Fruit fly (Drosophila melanogaster) whole organism, embryonic: ENCODE data around the gene nonA.

ENCODE experiments used
- ATbp ChIP-seq: fragments of 200-800 bp; sonication (Bioruptor generic); optimal IDR thresholded peaks from 2 replicates; lab custom pipeline; 2017; ENCODE audit warnings: missing biosample characterization, mild to moderate bottlenecking, missing genetic modification characterization, missing genetic modification reagents
- Antp ChIP-seq: fragments of 200-800 bp; sonication (Bioruptor generic); optimal IDR thresholded peaks from 3 replicates; lab custom pipeline; 2016; ENCODE audit warnings: missing biosample characterization, missing genetic modification characterization
- Bteb2 ChIP-seq: fragments of 200-800 bp; sonication (Bioruptor generic); optimal IDR thresholded peaks from 2 replicates; lab custom pipeline; 2016; ENCODE audit warnings: missing biosample characterization, missing genetic modification characterization
- CG10366 ChIP-seq: fragments of 200-800 bp; sonication (Bioruptor generic); IDR thresholded peaks from 2 replicates; pipeline ENCODE4 v1.3.6; 2022; ENCODE audit warnings: missing biosample characterization, missing genetic modification characterization
- CG10959 ChIP-seq: fragments of 200-800 bp; sonication (Bioruptor generic); IDR thresholded peaks from 2 replicates; pipeline ENCODE4 v1.3.6; 2022; ENCODE audit warnings: missing biosample characterization, missing genetic modification characterization
- CG11093 ChIP-seq: fragments of 200-800 bp; sonication (Bioruptor generic); IDR thresholded peaks from 3 replicates; pipeline ENCODE4 v1.3.6; 2022; ENCODE audit warnings: missing biosample characterization, missing genetic modification characterization
- CG12104 ChIP-seq: fragments of 200-800 bp; sonication (Bioruptor generic); optimal IDR thresholded peaks from 3 replicates; lab custom pipeline; 2016; ENCODE audit warnings: missing biosample characterization, missing genetic modification characterization
- CG12299 ChIP-seq: fragments of 200-800 bp; sonication (Bioruptor generic); optimal IDR thresholded peaks from 2 replicates; lab custom pipeline; 2018; ENCODE audit warnings: missing biosample characterization, mild to moderate bottlenecking, missing genetic modification characterization
- CG15073 ChIP-seq: fragments of 200-800 bp; sonication (Bioruptor generic); optimal IDR thresholded peaks from 2 replicates; lab custom pipeline; 2016; ENCODE audit warnings: missing biosample characterization, missing genetic modification characterization
- CG1832 ChIP-seq: fragments of 200-800 bp; sonication (Bioruptor generic); optimal IDR thresholded peaks from 2 replicates; lab custom pipeline; 2017; ENCODE audit warnings: missing biosample characterization, mild to moderate bottlenecking, missing genetic modification characterization, inconsistent platforms
- CG31388 ChIP-seq: fragments of 200-800 bp; sonication (Bioruptor generic); optimal IDR thresholded peaks from 2 replicates; lab custom pipeline; 2016; ENCODE audit warnings: missing biosample characterization, missing genetic modification characterization
- CG32767 ChIP-seq: fragments of 200-800 bp; sonication (Bioruptor generic); IDR thresholded peaks from 2 replicates; pipeline ENCODE4 v1.3.6; 2022; ENCODE audit warnings: missing biosample characterization, missing genetic modification characterization
- CG3281 ChIP-seq: fragments of 200-800 bp; sonication (Bioruptor generic); optimal IDR thresholded peaks from 3 replicates; lab custom pipeline; 2017; ENCODE audit warnings: missing biosample characterization, mild to moderate bottlenecking, missing genetic modification characterization
- CG34376 ChIP-seq: fragments of 200-800 bp; sonication (Bioruptor generic); optimal IDR thresholded peaks from 2 replicates; lab custom pipeline; 2018; ENCODE audit warnings: missing biosample characterization, mild to moderate bottlenecking, missing genetic modification characterization
- CG4730 ChIP-seq: fragments of 200-800 bp; sonication (Bioruptor generic); IDR thresholded peaks from 2 replicates; pipeline ENCODE4 v1.3.6; 2022; ENCODE audit warnings: missing biosample characterization, missing genetic modification characterization
- CG6175 ChIP-seq: fragments of 200-800 bp; sonication (Bioruptor generic); IDR thresholded peaks from 3 replicates; pipeline ENCODE4 v1.3.6; 2022; ENCODE audit warnings: missing biosample characterization, missing genetic modification characterization
- CG6654 ChIP-seq: fragments of 200-800 bp; sonication (Bioruptor generic); optimal IDR thresholded peaks from 2 replicates; lab custom pipeline; 2017; ENCODE audit warnings: missing biosample characterization, mild to moderate bottlenecking, missing genetic modification characterization
- Dref ChIP-seq: fragments of 200-800 bp; sonication (Bioruptor generic); IDR thresholded peaks from 2 replicates; pipeline ENCODE4 v1.3.6; 2022; ENCODE audit warnings: missing biosample characterization, missing genetic modification characterization
- Ets65A ChIP-seq: fragments of 200-800 bp; sonication (Bioruptor generic); peaks from one replicate; lab custom pipeline; 2016; ENCODE audit warnings: missing biosample characterization, missing genetic modification characterization
- Fer3 ChIP-seq: fragments of 200-800 bp; sonication (Bioruptor generic); optimal IDR thresholded peaks from 2 replicates; lab custom pipeline; 2018; ENCODE audit warnings: missing biosample characterization, mild to moderate bottlenecking, missing genetic modification characterization, moderate library complexity
- GATAe ChIP-seq: fragments of 200-800 bp; sonication (Bioruptor generic); conservative IDR thresholded peaks from 2 replicates; pipeline ENCODE4 v1.3.6; 2022; ENCODE audit warnings: missing biosample characterization, missing genetic modification characterization
- Hr39 ChIP-seq: fragments of >200 bp; optimal IDR thresholded peaks from 2 replicates; lab custom pipeline; 2017
- Mrtf ChIP-seq: fragments of 200-800 bp; sonication (Bioruptor generic); IDR thresholded peaks from 3 replicates; pipeline ENCODE4 v1.3.6; 2022; ENCODE audit warnings: missing biosample characterization, missing genetic modification characterization
- Nf-YC ChIP-seq: fragments of 200-800 bp; optimal IDR thresholded peaks from 3 replicates; lab custom pipeline; 2019; ENCODE audit warnings: missing biosample characterization, mild to moderate bottlenecking, missing genetic modification characterization, moderate library complexity
- Ravus ChIP-seq: fragments of 200-800 bp; sonication (Bioruptor generic); IDR thresholded peaks from 2 replicates; pipeline ENCODE4 v1.3.6; 2022; ENCODE audit warnings: missing biosample characterization, missing genetic modification characterization
- Six4 ChIP-seq: fragments of 200-800 bp; sonication (Bioruptor generic); optimal IDR thresholded peaks from 2 replicates; lab custom pipeline; 2016; ENCODE audit warnings: missing biosample characterization, missing genetic modification characterization
- Tbp ChIP-seq: fragments of >200 bp; optimal IDR thresholded peaks from 2 replicates; lab custom pipeline; 2018; ENCODE audit warnings: missing biosample characterization, missing genetic modification characterization
- ac ChIP-seq: fragments of 200-800 bp; sonication (Bioruptor generic); optimal IDR thresholded peaks from 3 replicates; lab custom pipeline; 2017; ENCODE audit warnings: missing biosample characterization, mild to moderate bottlenecking, missing genetic modification characterization
- btn ChIP-seq: fragments of 200-800 bp; sonication (Bioruptor generic); optimal IDR thresholded peaks from 2 replicates; lab custom pipeline; 2016; ENCODE audit warnings: missing biosample characterization, missing genetic modification characterization
- chm ChIP-seq: fragments of 200-800 bp; sonication (Bioruptor generic); IDR thresholded peaks from 2 replicates; pipeline ENCODE4 v1.3.6; 2022; ENCODE audit warnings: missing biosample characterization, missing genetic modification characterization
- crol ChIP-seq: fragments of 200-800 bp; sonication (Bioruptor generic); IDR thresholded peaks from 2 replicates; pipeline ENCODE4 v1.3.6; 2022; ENCODE audit warnings: missing biosample characterization, missing genetic modification characterization
- danr ChIP-seq: fragments of 200-800 bp; sonication (Bioruptor generic); IDR thresholded peaks from 2 replicates; pipeline ENCODE4 v1.3.6; 2022; ENCODE audit warnings: missing biosample characterization, missing genetic modification characterization
- dysf ChIP-seq: fragments of 200-800 bp; sonication (Bioruptor generic); IDR thresholded peaks from 3 replicates; pipeline ENCODE4 v1.3.6; 2022; ENCODE audit warnings: missing biosample characterization, missing genetic modification characterization
- exex ChIP-seq: fragments of 200-800 bp; sonication (Bioruptor generic); optimal IDR thresholded peaks from 4 replicates; lab custom pipeline; 2018; ENCODE audit warnings: missing biosample characterization, mild to moderate bottlenecking, missing genetic modification characterization, moderate library complexity
- grau ChIP-seq: fragments of 200-800 bp; optimal IDR thresholded peaks from 3 replicates; lab custom pipeline; 2019; ENCODE audit warnings: missing biosample characterization, mild to moderate bottlenecking, missing genetic modification characterization, moderate library complexity
- hkb ChIP-seq, 2 experiments: fragments of 200-800 bp in 1 of 2; fragments of >200 bp in 1 of 2; sonication (Bioruptor generic) in 1 of 2; IDR thresholded peaks in 1 of 2; optimal IDR thresholded peaks in 1 of 2; 2 replicates each; pipeline versions ENCODE4 v1.3.6 to Lab custom; 2017 to 2022; ENCODE audit warnings: missing biosample characterization in 1 of 2, missing genetic modification characterization in 1 of 2
- lab ChIP-seq: fragments of 200-800 bp; sonication (Bioruptor generic); optimal IDR thresholded peaks from 3 replicates; lab custom pipeline; 2017; ENCODE audit warnings: missing biosample characterization, missing genetic modification characterization, mild to moderate bottlenecking, moderate library complexity, missing genetic modification reagents
- onecut ChIP-seq: fragments of 200-800 bp; sonication (Bioruptor generic); IDR thresholded peaks from 2 replicates; pipeline ENCODE4 v1.3.6; 2022; ENCODE audit warnings: missing biosample characterization, missing genetic modification characterization
- otp ChIP-seq: fragments of 200-800 bp; sonication (Bioruptor generic); IDR thresholded peaks from 3 replicates; pipeline ENCODE4, ENCODE4 v1.3.6; 2022; ENCODE audit warnings: missing biosample characterization, missing genetic modification characterization
- pzg ChIP-seq: fragments of 200-800 bp; sonication (Bioruptor generic); optimal IDR thresholded peaks from 3 replicates; lab custom pipeline; 2018; ENCODE audit warnings: missing biosample characterization, mild to moderate bottlenecking, missing genetic modification characterization, moderate library complexity
- sens ChIP-seq: fragments of 200-800 bp; sonication (Bioruptor generic); peaks from one replicate; lab custom pipeline; 2016; ENCODE audit warnings: missing biosample characterization, missing genetic modification characterization
- shn ChIP-seq: fragments of 200-800 bp; sonication (Bioruptor generic); optimal IDR thresholded peaks from 3 replicates; lab custom pipeline; 2016; ENCODE audit warnings: missing biosample characterization, missing genetic modification characterization
- sim ChIP-seq: fragments of 200-800 bp; sonication (Bioruptor generic); IDR thresholded peaks from 2 replicates; pipeline ENCODE4 v1.3.6; 2022; ENCODE audit warnings: missing biosample characterization, missing genetic modification characterization
- sug ChIP-seq: fragments of 200-800 bp; optimal IDR thresholded peaks from 2 replicates; lab custom pipeline; 2019; ENCODE audit warnings: missing biosample characterization, mild to moderate bottlenecking, missing genetic modification characterization, moderate library complexity
- tin ChIP-seq: fragments of 200-800 bp; sonication (Bioruptor generic); optimal IDR thresholded peaks from 3 replicates; lab custom pipeline; 2016; ENCODE audit warnings: missing biosample characterization, missing genetic modification characterization
- unpg ChIP-seq: fragments of 200-800 bp; sonication (Bioruptor generic); optimal IDR thresholded peaks from 3 replicates; lab custom pipeline; 2018; ENCODE audit warnings: missing biosample characterization, mild to moderate bottlenecking, missing genetic modification characterization, moderate library complexity
- vvl ChIP-seq: fragments of 200-800 bp; sonication (Bioruptor generic); IDR thresholded peaks from 2 replicates; pipeline ENCODE4 v1.3.6; 2022; ENCODE audit warnings: missing biosample characterization, missing genetic modification characterization

The nonA gene

dm6 chrX:16405209-16405608 lies 43.8 kb downstream of the nonA start, which contains the start of gene CG4301:
TSS of gene CG4301 (plus strand) at chrX:16405509.
- no peak for TF ChIP-seq CG4730 (GFP tag; lab: Robert Waterston, UW)
- TF ChIP-seq CG10366: no peak
- no peak for TF ChIP-seq CG12104 (GFP tag; lab: Kevin White, UChicago)
- TF ChIP-seq shn: no peak
- TF ChIP-seq onecut (GFP tag; lab: Robert Waterston, UW): no peak
- no peak for TF ChIP-seq vvl (GFP tag; lab: Robert Waterston, UW)
- no peak for TF ChIP-seq CG32767
- no peak for TF ChIP-seq dysf (GFP tag; lab: Robert Waterston, UW)
- no peak for TF ChIP-seq sens (GFP tag; lab: Kevin White, UChicago)
- TF ChIP-seq CG3281 (GFP tag; lab: Kevin White, UChicago): no peak
- no peak for TF ChIP-seq danr (GFP tag; lab: Robert Waterston, UW)
- TF ChIP-seq Dref (GFP tag; lab: Robert Waterston, UW): no peak
- no peak for TF ChIP-seq ac (GFP tag; lab: Kevin White, UChicago)
- TF ChIP-seq CG12299 (tag; lab: Kevin White, UChicago): no peak
- no peak for TF ChIP-seq ATbp (GFP tag; lab: Kevin White, UChicago)
- no peak for TF ChIP-seq Nf-YC
- TF ChIP-seq hkb (optimal IDR thresholded peaks at IDR 0.05; lab: Kevin White, UChicago): no peak
- TF ChIP-seq hkb (GFP tag; IDR thresholded peaks at IDR 0.05; lab: Robert Waterston, UW): no peak
- no peak for TF ChIP-seq Antp (GFP tag; lab: Kevin White, UChicago)

DNA sequence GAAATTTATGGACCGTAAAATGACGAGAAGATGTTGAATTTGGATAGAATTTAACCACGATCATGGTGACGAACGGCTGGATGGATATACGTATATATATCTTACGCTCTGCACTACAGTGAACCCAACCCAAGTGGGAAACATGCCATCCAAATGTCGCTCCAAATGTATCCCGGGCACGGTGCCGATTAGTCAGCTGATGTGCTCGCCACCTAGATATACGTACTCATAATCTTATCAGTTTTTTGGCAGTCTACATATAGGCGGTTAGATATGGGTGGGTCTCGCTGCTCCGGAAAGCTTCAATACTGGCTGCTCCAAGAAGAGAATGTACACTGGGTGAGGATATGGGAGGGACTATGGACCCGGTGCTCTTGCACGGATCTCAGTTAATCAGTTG lies 44.7 kb downstream of the nonA start:
- peak; percentile 69 for TF ChIP-seq grau (tag; lab: Kevin White, UChicago)
- peak; percentile 51 for TF ChIP-seq CG34376 (GFP tag; lab: Kevin White, UChicago)
- no peak for TF ChIP-seq tin (GFP tag; lab: Kevin White, UChicago)
- TF ChIP-seq Ets65A (GFP tag; lab: Kevin White, UChicago): no peak
- no peak for TF ChIP-seq Bteb2
- TF ChIP-seq CG31388: no peak
- TF ChIP-seq btn: no peak
- TF ChIP-seq CG1832 (GFP tag; lab: Kevin White, UChicago): no peak
- no peak for TF ChIP-seq otp
- peak; percentile 20 for TF ChIP-seq lab (GFP tag; lab: Kevin White, UChicago)
- no peak for TF ChIP-seq Tbp
- TF ChIP-seq CG12104 (GFP tag; lab: Kevin White, UChicago): no peak
- TF ChIP-seq sim: no peak
- TF ChIP-seq crol (GFP tag; lab: Robert Waterston, UW): no peak
- no peak for TF ChIP-seq Ravus (GFP tag; lab: Robert Waterston, UW)
- peak; percentile 28 for TF ChIP-seq exex (tag; lab: Kevin White, UChicago)
- no peak for TF ChIP-seq CG15073 (GFP tag; lab: Kevin White, UChicago)
- no peak for TF ChIP-seq Six4 (GFP tag; lab: Kevin White, UChicago)
- TF ChIP-seq sug: peak; percentile 6
- TF ChIP-seq Mrtf: no peak
- no peak for TF ChIP-seq chm (GFP tag; lab: Robert Waterston, UW)
- TF ChIP-seq CG10959 (GFP tag; lab: Robert Waterston, UW): no peak
- TF ChIP-seq CG6175: no peak
- TF ChIP-seq GATAe (GFP tag; lab: Robert Waterston, UW): peak; percentile 56
- TF ChIP-seq unpg (GFP tag; lab: Kevin White, UChicago): no peak
- TF ChIP-seq pzg (GFP tag; lab: Kevin White, UChicago): no peak
- no peak for TF ChIP-seq Fer3 (tag; lab: Kevin White, UChicago)
- no peak for TF ChIP-seq CG6654 (GFP tag; lab: Kevin White, UChicago)
- TF ChIP-seq Hr39 (lab: Kevin White, UChicago): no peak
- TF ChIP-seq CG11093 (GFP tag; lab: Robert Waterston, UW): no peak
